Fruit fly (Drosophila melanogaster): ENCODE data around the gene fu.

Gene fu

DNA sequence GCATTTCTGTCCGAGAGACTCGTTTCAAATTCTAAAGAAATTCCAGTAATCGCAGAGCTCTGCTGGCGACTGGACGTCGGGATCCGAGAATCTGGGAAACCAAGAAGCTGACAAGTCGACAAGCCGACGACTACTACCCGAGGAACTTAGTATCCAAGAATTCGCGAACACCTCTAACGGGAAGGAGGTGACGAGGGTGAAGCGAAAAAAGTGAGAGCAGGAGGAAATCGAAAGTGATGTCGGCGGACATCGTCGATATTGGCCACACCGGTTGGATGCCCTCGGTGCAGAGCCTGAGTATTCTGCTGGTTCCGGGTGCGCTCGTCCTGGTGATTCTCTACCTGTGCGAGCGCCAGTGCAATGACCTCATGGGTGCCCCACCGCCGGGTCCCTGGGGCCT is 28.2 kb downstream of the fu start, which contains the start of gene phtm:
TSS of gene phtm (plus strand) at position 41 of the 400 bp plus-strand sequence.
- no peak for TF ChIP-seq noc (tag; optimal IDR thresholded peaks at IDR 0.05)

DNA sequence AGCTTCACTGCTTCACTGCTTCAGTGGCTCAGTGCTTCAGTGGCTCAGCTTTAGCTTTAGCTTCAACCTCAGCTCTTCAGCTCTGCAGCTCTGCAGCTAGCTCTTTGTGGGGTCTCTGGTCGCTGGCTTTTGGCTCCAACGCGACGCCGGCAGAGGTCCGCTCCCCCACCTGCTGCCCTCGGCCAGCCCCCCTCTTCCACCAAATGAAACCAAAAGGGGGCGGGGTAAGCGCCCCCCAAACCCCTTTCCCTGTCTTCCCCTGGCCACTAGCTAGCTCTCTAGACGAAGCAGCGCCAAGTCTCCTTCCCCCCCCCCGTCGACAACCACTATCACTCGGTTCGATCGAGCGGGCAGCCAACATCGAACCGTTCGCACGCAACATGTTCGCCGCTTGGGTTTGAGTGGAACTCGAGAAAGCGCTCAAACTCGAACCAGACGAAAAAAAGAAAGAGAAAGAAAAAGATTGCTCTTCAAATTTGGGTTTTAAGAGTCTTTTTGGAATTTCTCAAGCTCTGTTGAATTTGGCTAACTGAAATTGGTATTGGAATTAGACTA is 35.5 kb downstream of the fu start, which contains the start of gene Cyp18a1:
TSS of gene Cyp18a1 (minus strand) at position 95 of the 555 bp plus-strand sequence.
- TF ChIP-seq noc (tag; optimal IDR thresholded peaks at IDR 0.05) = no peak

DNA sequence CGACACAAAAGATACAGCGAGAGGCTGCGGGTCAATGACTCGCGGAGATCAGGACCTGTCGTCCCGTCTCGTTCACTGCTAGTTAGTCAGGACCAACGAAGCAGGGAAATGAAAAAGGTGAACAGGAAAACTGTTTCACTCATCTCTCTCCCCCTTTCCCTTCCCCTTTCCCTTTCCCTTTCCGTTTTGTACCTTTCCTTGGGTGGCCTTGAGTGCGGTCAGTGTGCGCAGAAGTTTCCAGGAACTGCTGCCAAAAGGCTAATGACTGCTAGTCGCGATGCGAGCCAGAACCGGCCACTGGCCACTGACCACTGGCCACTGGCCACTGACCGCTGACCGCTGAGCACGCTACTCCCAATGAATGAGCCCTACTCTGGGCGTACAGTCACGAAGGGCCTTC is 38.0 kb downstream of the fu start:
- TF ChIP-seq noc (tag; optimal IDR thresholded peaks at IDR 0.05) = no peak

DNA sequence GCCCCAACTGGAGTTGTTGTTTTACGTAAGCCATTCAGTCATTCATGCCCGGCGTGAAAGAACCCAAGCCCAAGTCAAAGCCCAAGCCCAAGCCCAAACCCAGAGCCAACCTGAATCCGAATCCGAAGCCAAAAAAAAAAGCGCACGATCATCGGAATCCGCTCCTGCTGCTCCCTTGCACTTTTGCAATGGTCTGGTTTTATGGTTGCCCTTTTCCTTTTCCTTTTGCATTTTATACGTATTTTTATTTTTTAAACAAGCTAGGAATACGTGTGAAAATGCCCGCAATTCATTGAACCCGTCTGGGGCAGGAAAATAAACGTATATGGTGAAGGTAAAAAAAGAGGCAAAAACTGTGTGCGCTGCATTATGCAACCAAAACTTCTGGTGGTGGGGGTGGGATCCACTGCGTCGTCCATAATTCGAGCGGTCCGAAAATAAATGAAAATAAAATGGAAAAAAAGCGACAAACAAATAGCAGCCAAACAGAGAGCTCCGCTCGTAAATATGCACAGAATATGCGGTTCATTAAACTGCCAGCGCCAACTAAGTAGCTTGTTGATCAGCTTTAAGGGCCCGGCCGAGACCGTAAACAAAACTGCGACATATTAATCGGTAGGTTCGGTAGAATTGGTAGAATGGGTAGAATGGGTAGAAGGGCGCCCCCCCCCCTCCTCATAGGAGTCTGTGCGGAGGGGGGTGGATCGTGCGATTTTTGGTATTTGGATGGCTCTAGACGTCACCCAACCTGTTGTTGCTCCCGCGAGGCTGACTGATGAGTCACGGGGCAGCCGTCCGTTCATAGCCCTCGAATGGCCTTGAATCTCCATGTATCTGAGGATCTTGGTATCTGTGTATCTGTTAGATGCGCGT is 41.9 kb downstream of the fu start:
- no peak for TF ChIP-seq noc (tag; optimal IDR thresholded peaks at IDR 0.05)

DNA sequence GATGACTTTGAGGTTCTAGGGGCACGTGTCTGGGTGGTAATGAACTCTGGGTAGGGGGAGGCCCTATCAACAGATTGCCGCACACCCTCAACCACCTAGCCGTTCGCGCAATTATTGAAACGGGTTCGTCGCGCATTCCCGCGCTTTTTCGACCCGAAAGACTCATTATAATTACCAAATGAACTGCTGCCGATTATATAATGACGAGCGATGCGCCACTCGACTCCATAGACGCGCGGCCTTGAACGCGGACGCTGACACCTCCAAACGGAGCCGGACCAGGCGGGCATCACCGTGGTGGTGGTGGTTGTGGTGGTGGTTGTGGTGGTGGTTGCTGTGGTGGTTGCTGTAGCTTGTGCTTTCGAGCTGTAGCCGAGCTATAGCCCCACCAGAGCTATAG is 43.0 kb downstream of the fu start:
- TF ChIP-seq noc (tag; optimal IDR thresholded peaks at IDR 0.05) = no peak

- no peak for TF ChIP-seq noc (tag; optimal IDR thresholded peaks at IDR 0.05)
Observed at dm6 chrX:18701752-18702151, 44.2 kb downstream of the fu start.

- no peak for TF ChIP-seq noc (tag; optimal IDR thresholded peaks at IDR 0.05)
Observed at dm6 chrX:18702245-18702644, 44.7 kb downstream of the fu start.

dm6 chrX:18703875-18704274 is 46.3 kb downstream of the fu start:
- no peak for TF ChIP-seq noc (tag; optimal IDR thresholded peaks at IDR 0.05)

DNA sequence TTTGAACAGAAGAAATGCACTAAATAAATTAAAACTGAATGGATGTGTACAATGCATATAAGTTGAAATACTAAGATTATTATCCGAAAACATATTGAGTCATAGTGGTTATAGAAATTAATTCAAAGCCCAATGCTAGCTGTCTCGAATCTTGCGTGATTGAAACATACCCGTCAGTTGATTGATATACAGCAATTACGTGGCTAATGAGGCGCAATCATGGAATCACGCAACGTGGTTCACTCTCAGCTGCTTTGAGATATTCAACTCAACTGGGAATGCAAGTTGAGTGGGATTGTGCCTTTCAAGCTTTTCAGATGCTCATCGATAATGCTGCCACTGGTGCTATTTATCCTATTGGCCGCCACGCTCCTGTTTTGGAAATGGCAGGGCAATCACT is 52.0 kb downstream of the fu start, which contains the start of gene Cyp308a1:
TSS of gene Cyp308a1 (plus strand) at position 301 of the 400 bp plus-strand sequence.
- TF ChIP-seq noc (tag; optimal IDR thresholded peaks at IDR 0.05) = no peak
